Fruit fly (Drosophila melanogaster) whole organism, embryonic: ENCODE measurements around the gene Faa.

ENCODE experiments used
- Abd-B ChIP-seq: fragments of 200-800 bp; sonication (Bioruptor generic); optimal IDR thresholded peaks from 2 replicates; lab custom pipeline; 2018; ENCODE audit warnings: missing biosample characterization, mild to moderate bottlenecking, missing genetic modification characterization, moderate library complexity
- Adf1 ChIP-seq: fragments of 200-800 bp; sonication (Bioruptor generic); IDR thresholded peaks from 2 replicates; pipeline ENCODE4 v1.3.6; 2022; ENCODE audit warnings: missing biosample characterization, missing genetic modification characterization
- CG10654 ChIP-seq: fragments of 200-800 bp; sonication (Bioruptor generic); optimal IDR thresholded peaks from 2 replicates; lab custom pipeline; 2016; ENCODE audit warnings: missing biosample characterization, missing genetic modification characterization
- CG11723 ChIP-seq: fragments of 200-800 bp; sonication (Bioruptor generic); optimal IDR thresholded peaks from 2 replicates; lab custom pipeline; 2017; ENCODE audit warnings: missing biosample characterization, mild to moderate bottlenecking, missing genetic modification characterization
- CG15601 ChIP-seq: fragments of 200-800 bp; sonication (Bioruptor generic); optimal IDR thresholded peaks from 3 replicates; lab custom pipeline; 2019; ENCODE audit warnings: missing biosample characterization, mild to moderate bottlenecking, missing genetic modification characterization, moderate library complexity
- CG1792 ChIP-seq: fragments of 200-800 bp; sonication (Bioruptor generic); optimal IDR thresholded peaks from 2 replicates; lab custom pipeline; 2016; ENCODE audit warnings: missing biosample characterization, missing genetic modification characterization
- CG18599 ChIP-seq: fragments of 200-800 bp; sonication (Bioruptor generic); optimal IDR thresholded peaks from 3 replicates; lab custom pipeline; 2017; ENCODE audit warnings: missing biosample characterization, missing genetic modification characterization, mild to moderate bottlenecking, moderate library complexity, missing genetic modification reagents
- CG32767 ChIP-seq: fragments of 200-800 bp; sonication (Bioruptor generic); IDR thresholded peaks from 2 replicates; pipeline ENCODE4 v1.3.6; 2022; ENCODE audit warnings: missing biosample characterization, missing genetic modification characterization
- CG3847 ChIP-seq: fragments of 200-800 bp; sonication (Bioruptor generic); IDR thresholded peaks from 2 replicates; pipeline ENCODE4 v1.3.6; 2022; ENCODE audit warnings: missing biosample characterization, missing genetic modification characterization
- CG42726 ChIP-seq: fragments of 200-800 bp; sonication (Bioruptor generic); IDR thresholded peaks from 2 replicates; pipeline ENCODE4 v1.3.6; 2022; ENCODE audit warnings: missing biosample characterization, missing genetic modification characterization; ENCODE audit not compliant: partially characterized antibody
- CG4404 ChIP-seq: fragments of 200-800 bp; sonication (Bioruptor generic); IDR thresholded peaks from 2 replicates; pipeline ENCODE4 v1.3.6; 2022; ENCODE audit warnings: missing biosample characterization, missing genetic modification characterization
- CG6854 ChIP-seq: fragments of 200-800 bp; sonication (Bioruptor generic); optimal IDR thresholded peaks from 3 replicates; lab custom pipeline; 2017; ENCODE audit warnings: missing biosample characterization, mild to moderate bottlenecking, missing genetic modification characterization
- CG8281 ChIP-seq: fragments of 200-800 bp; sonication (Bioruptor generic); optimal IDR thresholded peaks from 2 replicates; lab custom pipeline; 2018; ENCODE audit warnings: missing biosample characterization, mild to moderate bottlenecking, missing genetic modification characterization, moderate library complexity
- CG9437 ChIP-seq: fragments of 200-800 bp; sonication (Bioruptor generic); optimal IDR thresholded peaks from 2 replicates; lab custom pipeline; 2018; ENCODE audit warnings: missing biosample characterization, mild to moderate bottlenecking, missing genetic modification characterization
- CG9876 ChIP-seq: fragments of 200-800 bp; sonication (Bioruptor generic); optimal IDR thresholded peaks from 2 replicates; lab custom pipeline; 2016; ENCODE audit warnings: missing biosample characterization, missing genetic modification characterization
- Dbx ChIP-seq: fragments of 200-800 bp; sonication (Bioruptor generic); IDR thresholded peaks from 3 replicates; pipeline ENCODE4 v1.3.6; 2022; ENCODE audit warnings: missing biosample characterization, missing genetic modification characterization
- Dfd ChIP-seq, 2 experiments: fragments of >200 bp; optimal IDR thresholded peaks; 2 replicates each; lab custom pipeline; 2017; ENCODE audit warnings: missing biosample characterization in 2 of 2, missing genetic modification characterization in 2 of 2
- Doc2 ChIP-seq: fragments of 200-800 bp; sonication (Bioruptor generic); IDR thresholded peaks from 2 replicates; pipeline ENCODE4 v1.3.6; 2022; ENCODE audit warnings: missing biosample characterization, missing genetic modification characterization
- Dref ChIP-seq: fragments of 200-800 bp; sonication (Bioruptor generic); IDR thresholded peaks from 2 replicates; pipeline ENCODE4 v1.3.6; 2022; ENCODE audit warnings: missing biosample characterization, missing genetic modification characterization
- E2f1 ChIP-seq: fragments of 200-800 bp; sonication (Bioruptor generic); IDR thresholded peaks from 2 replicates; pipeline ENCODE4 v1.3.6; 2022; ENCODE audit warnings: missing biosample characterization, missing genetic modification characterization
- Ets65A ChIP-seq: fragments of 200-800 bp; sonication (Bioruptor generic); peaks from one replicate; lab custom pipeline; 2016; ENCODE audit warnings: missing biosample characterization, missing genetic modification characterization
- Fer3 ChIP-seq: fragments of 200-800 bp; sonication (Bioruptor generic); optimal IDR thresholded peaks from 2 replicates; lab custom pipeline; 2018; ENCODE audit warnings: missing biosample characterization, mild to moderate bottlenecking, missing genetic modification characterization, moderate library complexity
- Kr ChIP-seq: fragments of 200-800 bp; sonication (Bioruptor generic); optimal IDR thresholded peaks from 2 replicates; lab custom pipeline; 2017; ENCODE audit warnings: missing biosample characterization, mild to moderate bottlenecking, missing genetic modification characterization
- Rx ChIP-seq: fragments of 200-800 bp; sonication (Bioruptor generic); IDR thresholded peaks from 2 replicates; pipeline ENCODE4 v1.3.6; 2022; ENCODE audit warnings: missing biosample characterization, missing genetic modification characterization
- Spps ChIP-seq: fragments of 200-800 bp; sonication (Bioruptor generic); optimal IDR thresholded peaks from 2 replicates; lab custom pipeline; 2018; ENCODE audit warnings: missing biosample characterization, mild to moderate bottlenecking, missing genetic modification characterization
- chm ChIP-seq: fragments of 200-800 bp; sonication (Bioruptor generic); IDR thresholded peaks from 2 replicates; pipeline ENCODE4 v1.3.6; 2022; ENCODE audit warnings: missing biosample characterization, missing genetic modification characterization
- cwo ChIP-seq: fragments of 200-800 bp; sonication (Bioruptor generic); optimal IDR thresholded peaks from 3 replicates; lab custom pipeline; 2017; ENCODE audit warnings: missing biosample characterization, missing genetic modification characterization, mild to moderate bottlenecking, moderate library complexity, missing genetic modification reagents
- eve ChIP-seq, 2 experiments: fragments of >200 bp; optimal IDR thresholded peaks; 2 replicates each; lab custom pipeline; 2017; ENCODE audit warnings: missing biosample characterization in 2 of 2, missing genetic modification characterization in 2 of 2
- gcm2 ChIP-seq: fragments of 200-800 bp; sonication (Bioruptor generic); optimal IDR thresholded peaks from 2 replicates; lab custom pipeline; 2016; ENCODE audit warnings: missing biosample characterization, missing genetic modification characterization
- gro ChIP-seq: fragments of 200-800 bp; sonication (Bioruptor generic); optimal IDR thresholded peaks from 2 replicates; lab custom pipeline; 2016; ENCODE audit warnings: missing biosample characterization, missing genetic modification characterization
- ham ChIP-seq: fragments of 200-800 bp; sonication (Bioruptor generic); IDR thresholded peaks from 2 replicates; pipeline ENCODE4 v1.3.6; 2022; ENCODE audit warnings: missing biosample characterization, missing genetic modification characterization
- ken ChIP-seq: fragments of 200-800 bp; sonication (Bioruptor generic); IDR thresholded peaks from 3 replicates; pipeline ENCODE4 v1.3.6; 2022; ENCODE audit warnings: missing biosample characterization, missing genetic modification characterization
- nerfin-2 ChIP-seq: fragments of 200-800 bp; sonication (Bioruptor generic); IDR thresholded peaks from 2 replicates; pipeline ENCODE4 v1.3.6; 2022; ENCODE audit warnings: missing biosample characterization, missing genetic modification characterization; ENCODE audit not compliant: partially characterized antibody
- nmo ChIP-seq: fragments of 200-800 bp; sonication (Bioruptor generic); optimal IDR thresholded peaks from 2 replicates; lab custom pipeline; 2018; ENCODE audit warnings: missing biosample characterization, mild to moderate bottlenecking, missing genetic modification characterization, moderate library complexity
- pnt ChIP-seq: fragments of 200-800 bp; sonication (Bioruptor generic); optimal IDR thresholded peaks from 3 replicates; lab custom pipeline; 2016; ENCODE audit warnings: missing biosample characterization, missing genetic modification characterization
- prd ChIP-seq, 3 experiments: fragments of >200 bp in 2 of 3; fragments of 200-800 bp in 1 of 3; sonication (Bioruptor generic) in 1 of 3; optimal IDR thresholded peaks in 2 of 3; IDR thresholded peaks in 1 of 3; 2 replicates in 2 of 3; 3 replicates in 1 of 3; pipeline versions ENCODE4 v1.3.6 to Lab custom; 2017 to 2022; ENCODE audit warnings: missing biosample characterization in 1 of 3, missing genetic modification characterization in 1 of 3
- ranshi ChIP-seq: fragments of 200-800 bp; sonication (Bioruptor generic); IDR thresholded peaks from 2 replicates; pipeline ENCODE4 v1.3.6; 2022; ENCODE audit warnings: missing biosample characterization, missing genetic modification characterization
- salm ChIP-seq: fragments of 200-800 bp; sonication (Bioruptor generic); optimal IDR thresholded peaks from 2 replicates; lab custom pipeline; 2018; ENCODE audit warnings: missing biosample characterization, mild to moderate bottlenecking, missing genetic modification characterization
- sima ChIP-seq: fragments of 200-800 bp; sonication (Bioruptor generic); optimal IDR thresholded peaks from 2 replicates; lab custom pipeline; 2016; ENCODE audit warnings: missing biosample characterization, missing genetic modification characterization
- tll ChIP-seq, 2 experiments: fragments of 200-800 bp in 1 of 2; fragments of >200 bp in 1 of 2; sonication (Bioruptor generic) in 1 of 2; optimal IDR thresholded peaks; 2 replicates each; lab custom pipeline; 2017 to 2019; ENCODE audit warnings: missing biosample characterization in 2 of 2, missing genetic modification characterization in 2 of 2, mild to moderate bottlenecking in 1 of 2, moderate library complexity in 1 of 2
- vnd ChIP-seq: fragments of 200-800 bp; sonication (Bioruptor generic); IDR thresholded peaks from 3 replicates; pipeline ENCODE4 v1.3.6; 2022; ENCODE audit warnings: missing biosample characterization, missing genetic modification characterization; ENCODE audit not compliant: partially characterized antibody

Faa gene

DNA sequence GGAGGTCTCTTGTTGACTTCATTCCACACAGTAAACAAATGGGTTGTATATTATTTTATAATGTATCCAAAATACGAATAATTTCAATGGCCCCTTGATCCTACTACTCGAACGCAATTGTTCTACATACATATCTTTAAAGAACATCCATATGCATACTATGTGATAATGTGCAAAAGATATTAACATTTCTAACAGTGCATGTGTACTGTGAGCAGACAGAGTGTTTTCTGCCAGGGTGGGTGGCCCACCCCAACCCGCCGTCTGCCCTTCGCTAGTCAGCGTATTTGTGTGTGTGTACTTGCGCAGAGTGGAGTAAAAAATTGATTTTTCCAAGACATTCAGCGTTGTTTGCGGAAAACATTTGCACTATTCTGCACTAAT, 2.8 kb downstream of the Faa start (continued):
- TF ChIP-seq CG32767 (GFP tag; lab: Robert Waterston, UW) (peak; percentile 40), CG8281 (no peak), CG11723 (GFP tag; lab: Kevin White, UChicago) (no peak), CG9437 (GFP tag; lab: Kevin White, UChicago) (peak; percentile 8), CG42726 (GFP tag; lab: Robert Waterston, UW) (no peak), Fer3 (tag; lab: Kevin White, UChicago) (peak; percentile 81), tll (GFP tag; optimal IDR thresholded peaks at IDR 0.05; lab: Kevin White, UChicago) (no peak), Ets65A (GFP tag; lab: Kevin White, UChicago) (no peak), chm (GFP tag; lab: Robert Waterston, UW) (no peak; the same call in 1 of the 2 replicates), CG10654 (peak; percentile 50), CG4404 (GFP tag; lab: Robert Waterston, UW) (peak; percentile 6; the same call in 1 of the 2 replicates), Rx (GFP tag; lab: Robert Waterston, UW) (peak; percentile 68), cwo (GFP tag; lab: Kevin White, UChicago) (no peak), Doc2 (GFP tag; lab: Robert Waterston, UW) (no peak; the same call in 1 of the 2 replicates), Dbx (peak; percentile 59), CG6854 (GFP tag; lab: Kevin White, UChicago) (no peak), E2f1 (GFP tag; lab: Robert Waterston, UW) (peak; percentile 81), CG15601 (tag; lab: Kevin White, UChicago) (no peak), CG9876 (GFP tag; lab: Kevin White, UChicago) (peak; percentile 8), Adf1 (no peak), salm (tag; lab: Kevin White, UChicago) (no peak), Dref (GFP tag; lab: Robert Waterston, UW) (no peak), ranshi (GFP tag; lab: Robert Waterston, UW) (peak; percentile 83), nmo (GFP tag; lab: Kevin White, UChicago) (no peak), CG18599 (GFP tag; lab: Kevin White, UChicago) (peak; percentile 66), Abd-B (GFP tag; lab: Kevin White, UChicago) (peak; percentile 14), prd (optimal IDR thresholded peaks at IDR 0.05; lab: Kevin White, UChicago) (no peak), prd (GFP tag; IDR thresholded peaks at IDR 0.05; lab: Robert Waterston, UW) (peak; percentile 66), Dfd (GFP tag; optimal IDR thresholded peaks at IDR 0.05; lab: Kevin White, UChicago) (no peak), gro (no peak), nerfin-2 (no peak), gcm2 (GFP tag; lab: Kevin White, UChicago) (no peak), vnd (GFP tag; lab: Robert Waterston, UW) (no peak), sima (GFP tag; lab: Kevin White, UChicago) (no peak), ken (GFP tag; lab: Robert Waterston, UW) (peak; percentile 70; the same call in 2 of the 3 replicates), pnt (GFP tag; lab: Kevin White, UChicago) (peak; percentile 20), CG1792 (no peak), eve (GFP tag; optimal IDR thresholded peaks at IDR 0.05; lab: Kevin White, UChicago) (peak in 1 of 2 experiments; percentile 72), Kr (GFP tag; lab: Kevin White, UChicago) (no peak), CG3847 (no peak), Spps (tag; lab: Kevin White, UChicago) (peak; percentile 4), ham (GFP tag; lab: Robert Waterston, UW) (peak; percentile 46; the same call in 1 of the 2 replicates)
